Fruit fly (Drosophila melanogaster) S2 (cell line): ENCODE results near the gene scyl.

ENCODE experiments used
- CG8478 ChIP-seq: fragments of >200 bp; optimal IDR thresholded peaks from 2 replicates; lab custom pipeline; 2018
- CTCF ChIP-seq, 2 experiments: fragments of >200 bp; optimal IDR thresholded peaks; 2 replicates each; lab custom pipeline; 2018

dm6 chr3L:11279321-11279827, 27.3 kb downstream of the scyl start:
- no peak for TF ChIP-seq CG8478 (lab: Kevin White, UChicago)
- no peak for TF ChIP-seq CTCF (optimal IDR thresholded peaks at IDR 0.05; lab: Kevin White, UChicago)
